Worm (Caenorhabditis elegans): ENCODE data around the gene F13E9.13.

DNA sequence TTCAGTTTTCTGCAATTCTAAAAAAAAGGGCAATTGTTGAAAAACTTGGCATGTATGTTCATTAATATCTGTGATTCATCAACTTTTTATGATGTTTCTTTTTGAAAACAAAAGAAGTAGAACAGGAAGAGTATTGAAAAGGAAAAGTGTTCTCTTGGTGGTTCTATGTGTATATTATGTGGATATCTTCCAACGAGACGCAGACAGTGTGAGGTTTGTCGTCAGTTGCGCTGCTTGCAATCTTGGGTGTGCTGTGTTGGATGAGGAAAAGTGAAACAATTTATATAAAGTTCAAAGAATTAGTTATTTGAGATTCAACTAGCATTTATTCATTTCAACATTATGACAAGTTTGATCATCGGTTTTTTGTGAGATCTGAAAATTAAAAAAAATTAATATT lies 28.9 kb upstream of the F13E9.13 start:
- no peak for TF ChIP-seq tab-1 (GFP tag; IDR thresholded peaks at IDR 0.05)
- no peak for TF ChIP-seq med-1 (GFP tag; optimal IDR thresholded peaks at IDR 0.05; ENCODE audit: insufficient read depth)
- TF ChIP-seq T22C8.4 (GFP tag; IDR thresholded peaks at IDR 0.05): no peak
